Fruit fly (Drosophila melanogaster): ENCODE measurements around the gene CG34028.

Gene CG34028

dm6 chrX:9495945-9496445 lies 15.3 kb upstream of the CG34028 start (continued):
- peak; percentile 59 for TF ChIP-seq CG10669 (GFP tag; optimal IDR thresholded peaks at IDR 0.05)
- TF ChIP-seq CG10631 (GFP tag; optimal IDR thresholded peaks at IDR 0.05): peak; percentile 28
- peak; percentile 37 for TF ChIP-seq lz (GFP tag; optimal IDR thresholded peaks at IDR 0.05)
- peak; percentile 76 for TF ChIP-seq CG9139 (GFP tag; optimal IDR thresholded peaks at IDR 0.05)
- TF ChIP-seq fd59A (GFP tag; optimal IDR thresholded peaks at IDR 0.05): peak; percentile 56
- no peak for TF ChIP-seq CG8319 (GFP tag; optimal IDR thresholded peaks at IDR 0.05)
- peak; percentile 57 for TF ChIP-seq net (GFP tag; optimal IDR thresholded peaks at IDR 0.05)
- no peak for TF ChIP-seq Hr38 (GFP tag; optimal IDR thresholded peaks at IDR 0.05)
- peak; percentile 23 for TF ChIP-seq Ets96B (tag; optimal IDR thresholded peaks at IDR 0.05)
- TF ChIP-seq CG7368 (GFP tag; optimal IDR thresholded peaks at IDR 0.05): peak; percentile 37
- no peak for TF ChIP-seq Eip93F (GFP tag; optimal IDR thresholded peaks at IDR 0.05)
- peak; percentile 35 for TF ChIP-seq cyc (GFP tag; optimal IDR thresholded peaks at IDR 0.05)
- no peak for TF ChIP-seq dsx (GFP tag; optimal IDR thresholded peaks at IDR 0.05; ENCODE audit: poor library complexity, severe bottlenecking)

DNA sequence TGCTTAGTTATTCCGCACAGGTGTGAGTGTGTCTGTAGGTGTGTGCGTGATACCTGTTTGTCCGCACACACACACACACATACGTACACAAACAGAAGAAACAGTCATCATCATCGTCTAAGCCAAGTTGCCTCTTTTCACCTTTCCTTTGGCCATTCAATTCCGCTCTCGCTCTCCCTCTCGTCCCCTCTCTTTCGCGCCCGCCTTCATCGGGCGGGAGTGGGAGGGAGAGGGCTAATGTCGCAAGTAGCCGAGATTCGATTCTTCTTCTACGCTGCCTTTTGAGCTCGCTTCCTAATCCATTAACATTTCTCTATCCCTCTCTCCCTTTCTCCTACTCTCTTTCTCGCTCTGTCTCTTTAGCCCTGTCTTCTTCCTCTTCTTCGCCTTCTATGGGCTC lies 14.2 kb upstream of the CG34028 start:
- TF ChIP-seq lz (GFP tag; optimal IDR thresholded peaks at IDR 0.05) (no peak), Lpt (GFP tag; optimal IDR thresholded peaks at IDR 0.05) (peak; percentile 17), dsx (GFP tag; optimal IDR thresholded peaks at IDR 0.05; ENCODE audit: poor library complexity, severe bottlenecking) (peak; percentile 14), CG6163 (GFP tag; IDR thresholded peaks at IDR 0.05) (0 out of 3 replicates have a peak, but pooled peaks have one; percentile 37), CG15336 (GFP tag; IDR thresholded peaks at IDR 0.05) (peak; percentile 13; the same call in 1 of the 2 replicates), Ets96B (tag; optimal IDR thresholded peaks at IDR 0.05) (no peak), Sox15 (GFP tag; optimal IDR thresholded peaks at IDR 0.05) (no peak), fkh (GFP tag; optimal IDR thresholded peaks at IDR 0.05) (peak; percentile 22), CG31627 (GFP tag; optimal IDR thresholded peaks at IDR 0.05) (no peak), CG8119 (GFP tag; IDR thresholded peaks at IDR 0.05) (0 out of 3 replicates have a peak, but pooled peaks have one; percentile 18), CG34406 (GFP tag; optimal IDR thresholded peaks at IDR 0.05) (no peak)

- 0 out of 3 replicates have a peak, but pooled peaks have one; percentile 6 for TF ChIP-seq CG6163 (GFP tag; IDR thresholded peaks at IDR 0.05)
- TF ChIP-seq fd59A (GFP tag; optimal IDR thresholded peaks at IDR 0.05): no peak
These were observed 13.2 kb upstream of the CG34028 start for dm6 chrX:9498174-9498573.

DNA sequence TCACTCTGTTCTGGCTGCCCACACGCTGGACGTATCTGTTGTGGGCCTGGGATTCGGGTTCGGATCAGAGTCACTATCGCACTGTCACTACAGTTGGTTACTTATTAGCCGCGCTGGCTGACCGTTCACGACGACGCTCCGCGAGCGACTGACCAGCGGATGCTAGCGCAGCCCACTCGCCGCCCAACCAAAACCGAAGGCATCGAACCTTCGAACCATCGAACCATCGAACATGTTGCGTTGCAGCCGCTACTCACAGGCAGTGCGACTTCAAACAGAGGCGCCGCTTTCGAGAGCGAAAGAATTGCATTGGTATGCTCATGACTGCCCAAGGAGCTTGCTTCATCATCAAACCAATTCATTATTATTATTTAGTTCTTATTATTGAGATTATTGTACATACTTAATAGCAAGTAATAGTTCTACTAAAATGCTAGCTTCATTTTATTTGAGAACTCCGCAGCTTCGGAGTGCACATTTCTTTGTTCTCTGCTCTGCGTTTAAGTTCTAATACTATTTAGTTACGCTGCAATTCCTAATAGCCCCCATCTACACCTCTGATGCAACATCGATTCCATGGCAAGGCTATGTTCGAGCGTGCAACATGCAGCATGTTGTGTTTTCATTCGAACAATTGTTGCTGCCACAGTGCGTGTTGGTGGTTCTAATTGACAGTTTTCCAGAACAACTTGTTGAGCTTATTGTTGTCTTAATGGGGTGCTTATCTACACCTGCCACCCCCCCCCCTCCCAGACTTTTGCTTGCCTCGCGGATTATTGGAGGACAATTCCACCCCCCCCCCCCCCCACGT lies 11.1 kb upstream of the CG34028 start, which contains the start of gene mgl:
mgl (minus strand) TSS at position 136 of the 811 bp plus-strand sequence.
- TF ChIP-seq Eip78C (GFP tag) (peak; percentile 99), CG11294 (GFP tag; IDR thresholded peaks at IDR 0.05) (peak; percentile 91), Gug (GFP tag; IDR thresholded peaks at IDR 0.05) (peak; percentile 93), dac (GFP tag; optimal IDR thresholded peaks at IDR 0.05) (peak; percentile 98), Eip75B (GFP tag; optimal IDR thresholded peaks at IDR 0.05) (peak; percentile 94), CG6163 (GFP tag; IDR thresholded peaks at IDR 0.05) (peak; percentile 89), CG3919 (GFP tag; optimal IDR thresholded peaks at IDR 0.05) (peak; percentile 94), acj6 (GFP tag; optimal IDR thresholded peaks at IDR 0.05) (peak; percentile 96), Lpt (GFP tag; optimal IDR thresholded peaks at IDR 0.05) (peak; percentile 96), Blimp-1 (GFP tag; optimal IDR thresholded peaks at IDR 0.05) (peak; percentile 65), Hr39 (GFP tag; optimal IDR thresholded peaks at IDR 0.05) (peak; percentile 82), CG7368 (GFP tag; optimal IDR thresholded peaks at IDR 0.05) (peak; percentile 94), CG34406 (GFP tag; optimal IDR thresholded peaks at IDR 0.05) (peak; percentile 93), CG9139 (GFP tag; optimal IDR thresholded peaks at IDR 0.05) (peak; percentile 85), CG11762 (GFP tag; optimal IDR thresholded peaks at IDR 0.05; ENCODE audit: insufficient read depth) (peak; percentile 94), spab (GFP tag; optimal IDR thresholded peaks at IDR 0.05) (peak; percentile 96), cyc (GFP tag; optimal IDR thresholded peaks at IDR 0.05) (peak; percentile 86), CG16779 (tag; optimal IDR thresholded peaks at IDR 0.05) (peak; percentile 95), Hr4 (GFP tag; optimal IDR thresholded peaks at IDR 0.05) (peak; percentile 98), CG32006 (GFP tag; optimal IDR thresholded peaks at IDR 0.05) (peak; percentile 99), OdsH (GFP tag; optimal IDR thresholded peaks at IDR 0.05) (peak; percentile 97), salr (GFP tag; optimal IDR thresholded peaks at IDR 0.05) (peak; percentile 83 to 98), fkh (GFP tag; optimal IDR thresholded peaks at IDR 0.05) (no peak), Sox15 (GFP tag; optimal IDR thresholded peaks at IDR 0.05) (peak; percentile 88), ss (GFP tag; optimal IDR thresholded peaks at IDR 0.05) (peak; percentile 87 to 89), fd59A (GFP tag; optimal IDR thresholded peaks at IDR 0.05) (peak; percentile 95), Sox14 (GFP tag; optimal IDR thresholded peaks at IDR 0.05) (peak; percentile 93), CG6276 (GFP tag; optimal IDR thresholded peaks at IDR 0.05) (peak; percentile 98), eg (GFP tag; IDR thresholded peaks at IDR 0.05) (peak; percentile 91)
